Worm (Caenorhabditis elegans) whole organism, early embryonic: ENCODE results near the gene D1044.1.

ENCODE experiments used
- B0310.2 ChIP-seq: sonication (generic microtip); optimal IDR thresholded peaks from 2 replicates; lab custom pipeline; 2016; ENCODE audit warnings: mild to moderate bottlenecking, missing genetic modification characterization, missing compliant biosample characterization
- ama-1 ChIP-seq: fragments of 150-350 bp; optimal IDR thresholded peaks from 2 replicates; lab custom pipeline; 2014
- ceh-13 ChIP-seq: fragments of 200-800 bp; sonication (Bioruptor generic); optimal IDR thresholded peaks from 2 replicates; lab custom pipeline; 2018; ENCODE audit warnings: mild to moderate bottlenecking, missing genetic modification characterization, missing compliant biosample characterization
- hmbx-1 ChIP-seq: sonication (generic microtip); optimal IDR thresholded peaks from 2 replicates; lab custom pipeline; 2016; ENCODE audit warnings: mild to moderate bottlenecking, missing genetic modification characterization, missing compliant biosample characterization
- scrt-1 ChIP-seq: fragments of 200-800 bp; sonication (Bioruptor generic); IDR thresholded peaks from 2 replicates; pipeline ENCODE4 v1.3.6; 2022; ENCODE audit warnings: missing genetic modification characterization, missing compliant biosample characterization
- tbx-37 ChIP-seq: fragments of 200-800 bp; sonication (Bioruptor generic); conservative IDR thresholded peaks from 2 replicates; pipeline ENCODE4 v1.3.6; 2022; ENCODE audit warnings: missing genetic modification reagents, missing genetic modification characterization, missing compliant biosample characterization
- tra-4 ChIP-seq: sonication (generic microtip); optimal IDR thresholded peaks from 2 replicates; lab custom pipeline; 2017; ENCODE audit warnings: missing genetic modification characterization, missing compliant biosample characterization

- TF ChIP-seq ama-1 (no peak), tra-4 (tag; lab: Kevin White, UChicago) (no peak), B0310.2 (tag; lab: Kevin White, UChicago) (no peak), hmbx-1 (no peak), ceh-13 (no peak), tbx-37 (GFP tag; lab: Robert Waterston, UW) (no peak), scrt-1 (no peak)
These were observed 45.1 kb upstream of the D1044.1 start, which contains the start of gene R02F2.9 for ce11 chrIII:5498973-5499372.
